Fruit fly (Drosophila melanogaster) whole organism, embryonic: ENCODE measurements around the gene CG13029.

Experiments used
- Antp ChIP-seq: fragments of 200-800 bp; sonication (Bioruptor generic); optimal IDR thresholded peaks from 3 replicates; lab custom pipeline; 2016; ENCODE audit warnings: missing biosample characterization, missing genetic modification characterization
- Atf3 ChIP-seq: fragments of 200-800 bp; sonication (Bioruptor generic); optimal IDR thresholded peaks from 3 replicates; lab custom pipeline; 2016; ENCODE audit warnings: missing biosample characterization, missing genetic modification characterization
- CG10462 ChIP-seq: fragments of 200-800 bp; sonication (Bioruptor generic); optimal IDR thresholded peaks from 2 replicates; lab custom pipeline; 2016; ENCODE audit warnings: missing biosample characterization, missing genetic modification characterization
- CG11085 ChIP-seq: fragments of 200-800 bp; sonication (Bioruptor generic); IDR thresholded peaks from 2 replicates; pipeline ENCODE4 v1.3.6; 2022; ENCODE audit warnings: missing biosample characterization, missing genetic modification characterization
- CG12104 ChIP-seq: fragments of 200-800 bp; sonication (Bioruptor generic); optimal IDR thresholded peaks from 3 replicates; lab custom pipeline; 2016; ENCODE audit warnings: missing biosample characterization, missing genetic modification characterization
- CG13287 ChIP-seq: fragments of 200-800 bp; sonication (Bioruptor generic); IDR thresholded peaks from 2 replicates; pipeline ENCODE4 v1.3.6; 2022; ENCODE audit warnings: missing biosample characterization, missing genetic modification characterization; ENCODE audit not compliant: partially characterized antibody
- CG13775 ChIP-seq: fragments of 200-800 bp; sonication (Bioruptor generic); optimal IDR thresholded peaks from 3 replicates; lab custom pipeline; 2017; ENCODE audit warnings: missing biosample characterization, mild to moderate bottlenecking, missing genetic modification characterization
- CG14860 ChIP-seq: fragments of 200-800 bp; sonication (Bioruptor generic); IDR thresholded peaks from 3 replicates; pipeline ENCODE4 v1.3.6; 2022; ENCODE audit warnings: missing biosample characterization, missing genetic modification characterization; ENCODE audit not compliant: partially characterized antibody
- CG15514 ChIP-seq: fragments of 200-800 bp; sonication (Bioruptor generic); optimal IDR thresholded peaks from 3 replicates; lab custom pipeline; 2017; ENCODE audit warnings: missing biosample characterization, missing genetic modification characterization, mild to moderate bottlenecking, moderate library complexity, missing genetic modification reagents
- CG17612 ChIP-seq: fragments of 200-800 bp; sonication (Bioruptor generic); IDR thresholded peaks from 2 replicates; pipeline ENCODE4 v1.3.6; 2022; ENCODE audit warnings: missing biosample characterization, missing genetic modification characterization
- CG18262 ChIP-seq: fragments of 200-800 bp; optimal IDR thresholded peaks from 3 replicates; lab custom pipeline; 2019; ENCODE audit warnings: missing biosample characterization, mild to moderate bottlenecking, missing genetic modification characterization, moderate library complexity
- CG2129 ChIP-seq: fragments of 200-800 bp; sonication (Bioruptor generic); IDR thresholded peaks from 2 replicates; pipeline ENCODE4 v1.3.6; 2022; ENCODE audit warnings: missing biosample characterization, missing genetic modification characterization; ENCODE audit not compliant: partially characterized antibody
- CG31441 ChIP-seq: fragments of 200-800 bp; sonication (Bioruptor generic); IDR thresholded peaks from 2 replicates; pipeline ENCODE4 v1.3.6; 2022; ENCODE audit warnings: missing biosample characterization, missing genetic modification characterization
- CG32532 ChIP-seq: fragments of 200-800 bp; sonication (Bioruptor generic); IDR thresholded peaks from 2 replicates; pipeline ENCODE4 v1.3.6; 2022; ENCODE audit warnings: missing biosample characterization, missing genetic modification characterization
- CG34224 ChIP-seq: fragments of 200-800 bp; sonication (Bioruptor generic); IDR thresholded peaks from 3 replicates; pipeline ENCODE4 v1.3.6; 2022; ENCODE audit warnings: missing biosample characterization, missing genetic modification characterization; ENCODE audit not compliant: partially characterized antibody
- CG3995 ChIP-seq: fragments of 200-800 bp; sonication (Bioruptor generic); optimal IDR thresholded peaks from 3 replicates; lab custom pipeline; 2016; ENCODE audit warnings: missing biosample characterization, missing genetic modification characterization
- CG4854 ChIP-seq: fragments of 200-800 bp; sonication (Bioruptor generic); optimal IDR thresholded peaks from 2 replicates; lab custom pipeline; 2016; ENCODE audit warnings: missing biosample characterization, missing genetic modification characterization, inconsistent platforms
- CG7372 ChIP-seq: fragments of 200-800 bp; sonication (Bioruptor generic); IDR thresholded peaks from 2 replicates; pipeline ENCODE4 v1.3.6; 2022; ENCODE audit warnings: missing biosample characterization, missing genetic modification characterization
- CG7963 ChIP-seq: fragments of 200-800 bp; sonication (Bioruptor generic); IDR thresholded peaks from 3 replicates; pipeline ENCODE4 v1.3.6; 2022; ENCODE audit warnings: missing biosample characterization, missing genetic modification characterization; ENCODE audit not compliant: partially characterized antibody
- CG8388 ChIP-seq: fragments of 200-800 bp; sonication (Bioruptor generic); optimal IDR thresholded peaks from 2 replicates; lab custom pipeline; 2019; ENCODE audit warnings: missing biosample characterization, mild to moderate bottlenecking, missing genetic modification characterization, moderate library complexity
- Camta ChIP-seq: fragments of 200-800 bp; sonication (Bioruptor generic); optimal IDR thresholded peaks from 2 replicates; lab custom pipeline; 2016; ENCODE audit warnings: missing biosample characterization, missing genetic modification characterization
- Chrac-16 ChIP-seq: fragments of 200-800 bp; sonication (Bioruptor generic); optimal IDR thresholded peaks from 3 replicates; lab custom pipeline; 2016; ENCODE audit warnings: missing biosample characterization, missing genetic modification characterization
- Deaf1 ChIP-seq: fragments of 200-800 bp; optimal IDR thresholded peaks from 3 replicates; lab custom pipeline; 2019; ENCODE audit warnings: missing biosample characterization, mild to moderate bottlenecking, missing genetic modification characterization, moderate library complexity
- HHEX ChIP-seq: fragments of 200-800 bp; sonication (Bioruptor generic); optimal IDR thresholded peaks from 3 replicates; lab custom pipeline; 2017; ENCODE audit warnings: missing biosample characterization, mild to moderate bottlenecking, missing genetic modification characterization, missing genetic modification reagents
- HLH54F ChIP-seq: fragments of 200-800 bp; sonication (Bioruptor generic); optimal IDR thresholded peaks from 3 replicates; lab custom pipeline; 2016; ENCODE audit warnings: missing biosample characterization, missing genetic modification characterization
- HmgZ ChIP-seq: fragments of 200-800 bp; sonication (Bioruptor generic); optimal IDR thresholded peaks from 2 replicates; lab custom pipeline; 2018; ENCODE audit warnings: missing biosample characterization, mild to moderate bottlenecking, missing genetic modification characterization
- Hr3 ChIP-seq: fragments of 200-800 bp; sonication (Bioruptor generic); optimal IDR thresholded peaks from 3 replicates; lab custom pipeline; 2016; ENCODE audit warnings: missing biosample characterization, missing genetic modification characterization
- Hr51 ChIP-seq, 2 experiments: fragments of 200-800 bp; sonication (Bioruptor generic); optimal IDR thresholded peaks; 2 replicates in 1 of 2; 3 replicates in 1 of 2; lab custom pipeline; 2016 to 2018; ENCODE audit warnings: missing biosample characterization in 2 of 2, missing genetic modification characterization in 2 of 2, mild to moderate bottlenecking in 1 of 2, moderate library complexity in 1 of 2
- Hsf ChIP-seq: fragments of 200-800 bp; sonication (Bioruptor generic); optimal IDR thresholded peaks from 3 replicates; lab custom pipeline; 2016; ENCODE audit warnings: missing biosample characterization, missing genetic modification characterization
- Lhr ChIP-seq: fragments of 200-800 bp; sonication (Bioruptor generic); optimal IDR thresholded peaks from 3 replicates; lab custom pipeline; 2017; ENCODE audit warnings: mild to moderate bottlenecking, missing biosample characterization, missing genetic modification reagents, missing genetic modification characterization
- Lim3 ChIP-seq: fragments of 200-800 bp; sonication (Bioruptor generic); IDR thresholded peaks from 2 replicates; pipeline ENCODE4 v1.3.6; 2022; ENCODE audit warnings: missing biosample characterization, missing genetic modification characterization
- Sin3A ChIP-seq: fragments of >200 bp; optimal IDR thresholded peaks from 2 replicates; lab custom pipeline; 2018
- Xbp1 ChIP-seq: fragments of 200-800 bp; sonication (Bioruptor generic); optimal IDR thresholded peaks from 3 replicates; lab custom pipeline; 2016; ENCODE audit warnings: missing biosample characterization, mild to moderate bottlenecking, missing genetic modification characterization
- YL-1 ChIP-seq: fragments of 200-800 bp; sonication (Bioruptor generic); optimal IDR thresholded peaks from 3 replicates; lab custom pipeline; 2017; ENCODE audit warnings: missing biosample characterization, mild to moderate bottlenecking, missing genetic modification characterization
- bsh ChIP-seq, 2 experiments: fragments of 200-800 bp; sonication (Bioruptor generic); optimal IDR thresholded peaks; 2 replicates each; lab custom pipeline; 2017 to 2018; ENCODE audit warnings: mild to moderate bottlenecking in 2 of 2, missing biosample characterization in 2 of 2, missing genetic modification characterization in 2 of 2, moderate library complexity in 1 of 2
- btn ChIP-seq: fragments of 200-800 bp; sonication (Bioruptor generic); optimal IDR thresholded peaks from 2 replicates; lab custom pipeline; 2016; ENCODE audit warnings: missing biosample characterization, missing genetic modification characterization
- esg ChIP-seq: fragments of 200-800 bp; sonication (Bioruptor generic); conservative IDR thresholded peaks from 2 replicates; pipeline ENCODE4 v1.3.6; 2022; ENCODE audit warnings: missing biosample characterization, missing genetic modification characterization
- grau ChIP-seq: fragments of 200-800 bp; optimal IDR thresholded peaks from 3 replicates; lab custom pipeline; 2019; ENCODE audit warnings: missing biosample characterization, mild to moderate bottlenecking, missing genetic modification characterization, moderate library complexity
- kay ChIP-seq: fragments of 200-800 bp; sonication (Bioruptor generic); optimal IDR thresholded peaks from 2 replicates; lab custom pipeline; 2016; ENCODE audit warnings: missing biosample characterization, missing genetic modification characterization
- lbe ChIP-seq: fragments of 200-800 bp; sonication (Bioruptor generic); optimal IDR thresholded peaks from 2 replicates; lab custom pipeline; 2016; ENCODE audit warnings: missing biosample characterization, mild to moderate bottlenecking, missing genetic modification characterization
- lilli ChIP-seq: fragments of 200-800 bp; sonication (Bioruptor generic); optimal IDR thresholded peaks from 3 replicates; lab custom pipeline; 2016; ENCODE audit warnings: missing biosample characterization, missing genetic modification characterization
- nerfin-1 ChIP-seq: fragments of 200-800 bp; sonication (Bioruptor generic); optimal IDR thresholded peaks from 3 replicates; lab custom pipeline; 2019; ENCODE audit warnings: missing biosample characterization, mild to moderate bottlenecking, missing genetic modification characterization, moderate library complexity
- pho ChIP-seq: fragments of 200-800 bp; sonication (Bioruptor generic); optimal IDR thresholded peaks from 2 replicates; lab custom pipeline; 2016; ENCODE audit warnings: missing biosample characterization, missing genetic modification characterization
- sim ChIP-seq: fragments of 200-800 bp; sonication (Bioruptor generic); IDR thresholded peaks from 2 replicates; pipeline ENCODE4 v1.3.6; 2022; ENCODE audit warnings: missing biosample characterization, missing genetic modification characterization
- trem ChIP-seq: fragments of 200-800 bp; optimal IDR thresholded peaks from 3 replicates; lab custom pipeline; 2019; ENCODE audit warnings: missing biosample characterization, mild to moderate bottlenecking, missing genetic modification characterization, moderate library complexity
- twi ChIP-seq: fragments of 200-800 bp; optimal IDR thresholded peaks from 2 replicates; lab custom pipeline; 2019; ENCODE audit warnings: missing biosample characterization, mild to moderate bottlenecking, missing genetic modification characterization, moderate library complexity
- vvl ChIP-seq: fragments of 200-800 bp; sonication (Bioruptor generic); IDR thresholded peaks from 2 replicates; pipeline ENCODE4 v1.3.6; 2022; ENCODE audit warnings: missing biosample characterization, missing genetic modification characterization
- wdn ChIP-seq: fragments of 200-800 bp; sonication (Bioruptor generic); IDR thresholded peaks from 2 replicates; pipeline ENCODE4 v1.3.6; 2022; ENCODE audit warnings: missing biosample characterization, missing genetic modification characterization
- zf30C ChIP-seq: fragments of 200-800 bp; sonication (Bioruptor generic); optimal IDR thresholded peaks from 3 replicates; lab custom pipeline; 2018; ENCODE audit warnings: missing biosample characterization, mild to moderate bottlenecking, missing genetic modification characterization

CG13029 gene

DNA sequence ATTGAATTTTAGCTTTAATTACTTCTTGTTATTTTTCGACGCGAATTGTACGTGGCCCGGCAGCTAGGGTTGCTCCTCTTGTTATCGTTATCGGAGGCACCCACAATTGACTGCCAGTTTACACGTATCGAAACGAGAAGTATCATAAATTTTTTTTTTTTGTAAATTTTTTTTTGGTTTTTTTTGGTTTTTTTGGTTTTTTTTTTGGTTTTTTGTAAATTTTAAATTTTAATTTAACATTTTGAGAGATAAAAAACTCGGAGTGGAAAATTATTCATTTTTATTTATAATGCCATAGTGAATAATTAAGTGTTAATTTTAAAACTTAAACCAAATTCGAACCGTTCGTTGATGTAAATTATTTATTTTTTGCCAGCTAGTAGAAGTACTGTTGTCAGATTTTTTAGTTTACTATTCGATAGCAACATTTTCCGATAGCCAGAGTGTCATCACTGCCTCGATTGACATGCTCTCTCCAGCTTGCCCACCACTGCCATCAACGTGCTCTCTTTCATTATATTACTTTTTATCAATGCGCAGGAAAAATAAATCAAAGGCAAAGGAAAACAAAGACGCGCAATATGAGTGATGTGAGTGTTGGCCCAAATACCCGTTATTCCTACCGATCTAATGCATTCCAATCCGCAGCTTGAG is 15.4 kb upstream of the CG13029 start, which contains the start of the genes kud and Zcchc7 (continued):
- TF ChIP-seq bsh (GFP tag; optimal IDR thresholded peaks at IDR 0.05; lab: Kevin White, UChicago) (peak in 1 of 2 experiments; percentile 43), btn (GFP tag; lab: Kevin White, UChicago) (no peak), Lhr (GFP tag; lab: Kevin White, UChicago) (peak; percentile 50), CG14860 (GFP tag; lab: Robert Waterston, UW) (peak; percentile 45; the same call in 1 of the 3 replicates), esg (no peak; the same call in 1 of the 2 replicates), lilli (GFP tag; lab: Kevin White, UChicago) (peak; percentile 80), CG12104 (GFP tag; lab: Kevin White, UChicago) (peak; percentile 55), CG18262 (peak; percentile 69), lbe (peak; percentile 43), sim (no peak), Antp (GFP tag; lab: Kevin White, UChicago) (peak; percentile 43), vvl (GFP tag; lab: Robert Waterston, UW) (peak; percentile 10; the same call in 1 of the 2 replicates), CG32532 (GFP tag; lab: Robert Waterston, UW) (peak; percentile 67), Lim3 (GFP tag; lab: Robert Waterston, UW) (no peak), HLH54F (GFP tag; lab: Kevin White, UChicago) (peak; percentile 64), HmgZ (tag; lab: Kevin White, UChicago) (peak; percentile 20), CG4854 (GFP tag; lab: Kevin White, UChicago) (peak; percentile 29), Sin3A (lab: Kevin White, UChicago) (peak; percentile 30), HHEX (no peak), Hsf (GFP tag; lab: Kevin White, UChicago) (peak; percentile 62), CG10462 (GFP tag; lab: Kevin White, UChicago) (peak; percentile 48), Hr51 (GFP tag; optimal IDR thresholded peaks at IDR 0.05; lab: Kevin White, UChicago) (peak in 1 of 2 experiments; percentile 59), Camta (GFP tag; lab: Kevin White, UChicago) (peak; percentile 59), Chrac-16 (peak; percentile 60), CG3995 (GFP tag; lab: Kevin White, UChicago) (peak; percentile 37), Xbp1 (GFP tag; lab: Kevin White, UChicago) (peak; percentile 84), CG8388 (GFP tag; lab: Kevin White, UChicago) (peak; percentile 21), trem (tag; lab: Kevin White, UChicago) (peak; percentile 70), CG15514 (GFP tag; lab: Kevin White, UChicago) (peak; percentile 66), Hr3 (GFP tag; lab: Kevin White, UChicago) (peak; percentile 54), Atf3 (GFP tag; lab: Kevin White, UChicago) (no peak), CG13775 (GFP tag; lab: Kevin White, UChicago) (peak; percentile 70), CG11085 (GFP tag; lab: Robert Waterston, UW) (0 out of 2 replicates have a peak, but pooled peaks have one; percentile 8), grau (peak; percentile 79), kay (GFP tag; lab: Kevin White, UChicago) (peak; percentile 38), CG31441 (GFP tag; lab: Robert Waterston, UW) (no peak; the same call in 1 of the 2 replicates), CG7963 (GFP tag; lab: Robert Waterston, UW) (0 out of 3 replicates have a peak, but pooled peaks have one; percentile 6), CG13287 (peak; percentile 39; the same call in 1 of the 2 replicates), CG17612 (GFP tag; lab: Robert Waterston, UW) (no peak), zf30C (peak; percentile 17), CG7372 (no peak), twi (tag; lab: Kevin White, UChicago) (peak; percentile 48), pho (peak; percentile 74), CG34224 (GFP tag; lab: Robert Waterston, UW) (peak; percentile 32; the same call in 2 of the 3 replicates), CG2129 (no peak), wdn (GFP tag; lab: Robert Waterston, UW) (no peak), Deaf1 (no peak), YL-1 (GFP tag; lab: Kevin White, UChicago) (peak; percentile 41), nerfin-1 (tag; lab: Kevin White, UChicago) (peak; percentile 56)
